Fruit fly (Drosophila melanogaster) whole organism, embryonic: Measurements from ENCODE around the gene CG13408.
A peak's percentile ranks its signal among the peaks of the same experiment; 100 is the strongest.

Experiments used
- Adf1 ChIP-seq: fragments of 200-800 bp; sonication (Bioruptor generic); IDR thresholded peaks from 2 replicates; pipeline ENCODE4 v1.3.6; 2022; ENCODE audit warnings: missing biosample characterization, missing genetic modification characterization
- B-H2 ChIP-seq: fragments of 200-800 bp; sonication (Bioruptor generic); optimal IDR thresholded peaks from 2 replicates; lab custom pipeline; 2018; ENCODE audit warnings: missing biosample characterization, mild to moderate bottlenecking, missing genetic modification characterization
- CG16813 ChIP-seq: fragments of 200-800 bp; sonication (Bioruptor generic); IDR thresholded peaks from 3 replicates; pipeline ENCODE4 v1.3.6; 2022; ENCODE audit warnings: missing biosample characterization, missing genetic modification characterization; ENCODE audit not compliant: partially characterized antibody
- CG17385 ChIP-seq: fragments of 200-800 bp; sonication (Bioruptor generic); optimal IDR thresholded peaks from 3 replicates; lab custom pipeline; 2018; ENCODE audit warnings: missing biosample characterization, mild to moderate bottlenecking, missing genetic modification characterization
- CG17802 ChIP-seq: fragments of 200-800 bp; sonication (Bioruptor generic); optimal IDR thresholded peaks from 2 replicates; lab custom pipeline; 2018; ENCODE audit warnings: missing biosample characterization, mild to moderate bottlenecking, missing genetic modification characterization, moderate library complexity
- CG2116 ChIP-seq: fragments of 200-800 bp; sonication (Bioruptor generic); optimal IDR thresholded peaks from 3 replicates; lab custom pipeline; 2018; ENCODE audit warnings: missing biosample characterization, mild to moderate bottlenecking, missing genetic modification characterization
- CG31224 ChIP-seq: fragments of 200-800 bp; sonication (Bioruptor generic); IDR thresholded peaks from 2 replicates; pipeline ENCODE4 v1.3.6; 2022; ENCODE audit warnings: missing biosample characterization, missing genetic modification characterization
- CG34376 ChIP-seq: fragments of 200-800 bp; sonication (Bioruptor generic); optimal IDR thresholded peaks from 2 replicates; lab custom pipeline; 2018; ENCODE audit warnings: missing biosample characterization, mild to moderate bottlenecking, missing genetic modification characterization
- CG3726 ChIP-seq: fragments of 200-800 bp; sonication (Bioruptor generic); IDR thresholded peaks from 3 replicates; pipeline ENCODE4, ENCODE4 v1.3.6; 2022; ENCODE audit warnings: missing biosample characterization, missing genetic modification characterization
- CG4360 ChIP-seq: fragments of 200-800 bp; sonication (Bioruptor generic); IDR thresholded peaks from 2 replicates; pipeline ENCODE4 v1.3.6; 2022; ENCODE audit warnings: missing biosample characterization, missing genetic modification characterization
- CG4404 ChIP-seq: fragments of 200-800 bp; sonication (Bioruptor generic); IDR thresholded peaks from 2 replicates; pipeline ENCODE4 v1.3.6; 2022; ENCODE audit warnings: missing biosample characterization, missing genetic modification characterization
- CG6689 ChIP-seq: fragments of 200-800 bp; sonication (Bioruptor generic); IDR thresholded peaks from 2 replicates; pipeline ENCODE4 v1.3.6; 2022; ENCODE audit warnings: missing biosample characterization, missing genetic modification characterization
- CG6791 ChIP-seq: fragments of 200-800 bp; sonication (Bioruptor generic); IDR thresholded peaks from 3 replicates; pipeline ENCODE4 v1.3.6; 2022; ENCODE audit warnings: missing biosample characterization, missing genetic modification characterization; ENCODE audit not compliant: partially characterized antibody
- CG9215 ChIP-seq: fragments of 200-800 bp; sonication (Bioruptor generic); IDR thresholded peaks from 2 replicates; pipeline ENCODE4 v1.3.6; 2022; ENCODE audit warnings: missing biosample characterization, missing genetic modification characterization
- Dip3 ChIP-seq: fragments of 200-800 bp; sonication (Bioruptor generic); optimal IDR thresholded peaks from 3 replicates; lab custom pipeline; 2016; ENCODE audit warnings: missing biosample characterization, missing genetic modification characterization
- Elba2 ChIP-seq: fragments of 200-800 bp; sonication (Bioruptor generic); optimal IDR thresholded peaks from 3 replicates; lab custom pipeline; 2016; ENCODE audit warnings: missing biosample characterization, missing genetic modification characterization
- Gsc ChIP-seq: fragments of 200-800 bp; sonication (Bioruptor generic); IDR thresholded peaks from 2 replicates; pipeline ENCODE4 v1.3.6; 2022; ENCODE audit warnings: missing biosample characterization, missing genetic modification characterization
- HLHmδ ChIP-seq: fragments of 200-800 bp; sonication (Bioruptor generic); optimal IDR thresholded peaks from 2 replicates; lab custom pipeline; 2018; ENCODE audit warnings: missing biosample characterization, mild to moderate bottlenecking, missing genetic modification characterization, moderate library complexity
- Hr51 ChIP-seq, 2 experiments: fragments of 200-800 bp; sonication (Bioruptor generic); optimal IDR thresholded peaks; 2 replicates in 1 of 2; 3 replicates in 1 of 2; lab custom pipeline; 2016 to 2018; ENCODE audit warnings: missing biosample characterization in 2 of 2, missing genetic modification characterization in 2 of 2, mild to moderate bottlenecking in 1 of 2, moderate library complexity in 1 of 2
- Neu2 ChIP-seq: fragments of 200-800 bp; sonication (Bioruptor generic); optimal IDR thresholded peaks from 3 replicates; lab custom pipeline; 2016; ENCODE audit warnings: missing biosample characterization, missing genetic modification characterization, borderline replicate concordance
- Pdp1 ChIP-seq, 2 experiments: fragments of 200-800 bp; sonication (Bioruptor generic); optimal IDR thresholded peaks; 3 replicates each; lab custom pipeline; 2016; ENCODE audit warnings: missing biosample characterization in 2 of 2, missing genetic modification characterization in 2 of 2, mild to moderate bottlenecking in 1 of 2, moderate library complexity in 1 of 2
- Sin3A ChIP-seq: fragments of >200 bp; optimal IDR thresholded peaks from 2 replicates; lab custom pipeline; 2018
- Stat92E ChIP-seq, 3 experiments: fragments of >200 bp in 2 of 3; fragments of 200-800 bp in 1 of 3; sonication (Bioruptor generic) in 1 of 3; optimal IDR thresholded peaks; 2 replicates each; lab custom pipeline; 2017 to 2019; ENCODE audit warnings: missing biosample characterization in 3 of 3, missing genetic modification characterization in 3 of 3, mild to moderate bottlenecking in 1 of 3, moderate library complexity in 1 of 3
- amos ChIP-seq: fragments of 200-800 bp; sonication (Bioruptor generic); IDR thresholded peaks from 2 replicates; pipeline ENCODE4 v1.3.6; 2022; ENCODE audit warnings: missing biosample characterization, missing genetic modification characterization; ENCODE audit not compliant: partially characterized antibody
- ase ChIP-seq: fragments of 200-800 bp; sonication (Bioruptor generic); IDR thresholded peaks from 3 replicates; pipeline ENCODE4 v1.3.6; 2022; ENCODE audit warnings: missing biosample characterization, missing genetic modification characterization
- bowl ChIP-seq: fragments of 200-800 bp; sonication (Bioruptor generic); IDR thresholded peaks from 2 replicates; pipeline ENCODE4 v1.3.6; 2022; ENCODE audit warnings: missing biosample characterization, missing genetic modification characterization
- cato ChIP-seq: fragments of 200-800 bp; sonication (Bioruptor generic); optimal IDR thresholded peaks from 2 replicates; lab custom pipeline; 2016; ENCODE audit warnings: missing biosample characterization, missing genetic modification characterization, borderline replicate concordance
- cwo ChIP-seq: fragments of 200-800 bp; sonication (Bioruptor generic); optimal IDR thresholded peaks from 3 replicates; lab custom pipeline; 2017; ENCODE audit warnings: missing biosample characterization, missing genetic modification characterization, mild to moderate bottlenecking, moderate library complexity, missing genetic modification reagents
- gce ChIP-seq: fragments of 200-800 bp; sonication (Bioruptor generic); IDR thresholded peaks from 3 replicates; pipeline ENCODE4 v1.3.6; 2022; ENCODE audit warnings: missing biosample characterization, missing genetic modification characterization
- gem ChIP-seq: fragments of 200-800 bp; sonication (Bioruptor generic); optimal IDR thresholded peaks from 2 replicates; lab custom pipeline; 2019; ENCODE audit warnings: missing biosample characterization, mild to moderate bottlenecking, missing genetic modification characterization, moderate library complexity
- gfzf ChIP-seq: fragments of 200-800 bp; sonication (Bioruptor generic); optimal IDR thresholded peaks from 2 replicates; lab custom pipeline; 2016; ENCODE audit warnings: missing biosample characterization, mild to moderate bottlenecking, missing genetic modification characterization, moderate library complexity
- hb ChIP-seq: fragments of 200-800 bp; sonication (Bioruptor generic); IDR thresholded peaks from 3 replicates; pipeline ENCODE4 v1.3.6; 2022; ENCODE audit warnings: missing biosample characterization, missing genetic modification characterization; ENCODE audit not compliant: partially characterized antibody
- nau ChIP-seq: fragments of 200-800 bp; sonication (Bioruptor generic); optimal IDR thresholded peaks from 3 replicates; lab custom pipeline; 2017; ENCODE audit warnings: missing biosample characterization, mild to moderate bottlenecking, missing genetic modification characterization, missing genetic modification reagents
- nerfin-2 ChIP-seq: fragments of 200-800 bp; sonication (Bioruptor generic); IDR thresholded peaks from 2 replicates; pipeline ENCODE4 v1.3.6; 2022; ENCODE audit warnings: missing biosample characterization, missing genetic modification characterization; ENCODE audit not compliant: partially characterized antibody
- peb ChIP-seq: fragments of 200-800 bp; sonication (Bioruptor generic); IDR thresholded peaks from 2 replicates; pipeline ENCODE4 v1.3.6; 2022; ENCODE audit warnings: missing biosample characterization, missing genetic modification characterization
- pfk ChIP-seq: fragments of 200-800 bp; sonication (Bioruptor generic); optimal IDR thresholded peaks from 2 replicates; lab custom pipeline; 2018; ENCODE audit warnings: missing biosample characterization, mild to moderate bottlenecking, missing genetic modification characterization, moderate library complexity
- pum ChIP-seq: fragments of 200-800 bp; sonication (Bioruptor generic); optimal IDR thresholded peaks from 2 replicates; lab custom pipeline; 2016; ENCODE audit warnings: missing biosample characterization, missing genetic modification characterization
- pzg ChIP-seq: fragments of 200-800 bp; sonication (Bioruptor generic); optimal IDR thresholded peaks from 3 replicates; lab custom pipeline; 2018; ENCODE audit warnings: missing biosample characterization, mild to moderate bottlenecking, missing genetic modification characterization, moderate library complexity
- salm ChIP-seq: fragments of 200-800 bp; sonication (Bioruptor generic); optimal IDR thresholded peaks from 2 replicates; lab custom pipeline; 2018; ENCODE audit warnings: missing biosample characterization, mild to moderate bottlenecking, missing genetic modification characterization
- sc ChIP-seq, 3 experiments: fragments of >200 bp in 2 of 3; fragments of 200-800 bp in 1 of 3; sonication (Bioruptor generic) in 1 of 3; optimal IDR thresholded peaks; 2 replicates in 2 of 3; 3 replicates in 1 of 3; lab custom pipeline; 2017; ENCODE audit warnings: mild to moderate bottlenecking in 1 of 3, missing biosample characterization in 1 of 3, missing genetic modification characterization in 1 of 3, missing genetic modification reagents in 1 of 3
- sqz ChIP-seq: fragments of 200-800 bp; sonication (Bioruptor generic); optimal IDR thresholded peaks from 3 replicates; lab custom pipeline; 2018; ENCODE audit warnings: missing biosample characterization, mild to moderate bottlenecking, missing genetic modification characterization
- stwl ChIP-seq: fragments of 200-800 bp; sonication (Bioruptor generic); optimal IDR thresholded peaks from 3 replicates; lab custom pipeline; 2018; ENCODE audit warnings: missing biosample characterization, mild to moderate bottlenecking, missing genetic modification characterization, moderate library complexity
- sug ChIP-seq: fragments of 200-800 bp; optimal IDR thresholded peaks from 2 replicates; lab custom pipeline; 2019; ENCODE audit warnings: missing biosample characterization, mild to moderate bottlenecking, missing genetic modification characterization, moderate library complexity
- tap ChIP-seq: fragments of 200-800 bp; optimal IDR thresholded peaks from 3 replicates; lab custom pipeline; 2019; ENCODE audit warnings: missing biosample characterization, mild to moderate bottlenecking, missing genetic modification characterization, moderate library complexity
- tx ChIP-seq: fragments of 200-800 bp; sonication (Bioruptor generic); optimal IDR thresholded peaks from 2 replicates; lab custom pipeline; 2016; ENCODE audit warnings: missing biosample characterization, missing genetic modification characterization
- unc-4 ChIP-seq: fragments of 200-800 bp; sonication (Bioruptor generic); IDR thresholded peaks from 2 replicates; pipeline ENCODE4 v1.3.6; 2022; ENCODE audit warnings: missing biosample characterization, missing genetic modification characterization; ENCODE audit not compliant: partially characterized antibody
- unpg ChIP-seq: fragments of 200-800 bp; sonication (Bioruptor generic); optimal IDR thresholded peaks from 3 replicates; lab custom pipeline; 2018; ENCODE audit warnings: missing biosample characterization, mild to moderate bottlenecking, missing genetic modification characterization, moderate library complexity
- usp ChIP-seq: fragments of >200 bp; optimal IDR thresholded peaks from 2 replicates; lab custom pipeline; 2017; ENCODE audit warnings: missing biosample characterization, missing genetic modification characterization
- vfl ChIP-seq: fragments of 200-800 bp; sonication (Bioruptor generic); optimal IDR thresholded peaks from 2 replicates; lab custom pipeline; 2016; ENCODE audit warnings: missing biosample characterization, missing genetic modification characterization
- zen2 ChIP-seq: fragments of 200-800 bp; sonication (Bioruptor generic); IDR thresholded peaks from 3 replicates; pipeline ENCODE4 v1.3.6; 2022; ENCODE audit warnings: missing biosample characterization, missing genetic modification characterization; ENCODE audit not compliant: partially characterized antibody

CG13408 gene

dm6 chr3R:22035552-22035951 is 44.6 kb upstream of the CG13408 start (continued):
- TF ChIP-seq unpg (GFP tag; lab: Kevin White, UChicago) (no peak), Hr51 (GFP tag; optimal IDR thresholded peaks at IDR 0.05; lab: Kevin White, UChicago) (no peak), Sin3A (lab: Kevin White, UChicago) (peak; percentile 35), CG34376 (GFP tag; lab: Kevin White, UChicago) (no peak), stwl (tag; lab: Kevin White, UChicago) (peak; percentile 64), tx (GFP tag; lab: Kevin White, UChicago) (no peak), cwo (GFP tag; lab: Kevin White, UChicago) (peak; percentile 55), nerfin-2 (GFP tag; lab: Robert Waterston, UW) (peak; percentile 64), nau (GFP tag; lab: Kevin White, UChicago) (no peak), CG17385 (GFP tag; lab: Kevin White, UChicago) (no peak), CG3726 (GFP tag; lab: Robert Waterston, UW) (no peak), CG17802 (tag; lab: Kevin White, UChicago) (no peak), CG6689 (no peak), Stat92E (GFP tag; optimal IDR thresholded peaks at IDR 0.05; lab: Kevin White, UChicago) (no peak), Adf1 (no peak), CG16813 (GFP tag; lab: Robert Waterston, UW) (peak; percentile 74), Dip3 (GFP tag; lab: Kevin White, UChicago) (no peak), peb (GFP tag; lab: Robert Waterston, UW) (no peak), hb (GFP tag; lab: Robert Waterston, UW) (0 out of 3 replicates have a peak, but pooled peaks have one; percentile 42), amos (GFP tag; lab: Robert Waterston, UW) (peak; percentile 86), sc (optimal IDR thresholded peaks at IDR 0.05; lab: Kevin White, UChicago) (no peak), sc (GFP tag; optimal IDR thresholded peaks at IDR 0.05; lab: Kevin White, UChicago) (no peak), gce (GFP tag; lab: Robert Waterston, UW) (no peak), gfzf (GFP tag; lab: Kevin White, UChicago) (peak; percentile 66), zen2 (GFP tag; lab: Robert Waterston, UW) (peak; percentile 81), CG2116 (GFP tag; lab: Kevin White, UChicago) (peak; percentile 82), gem (no peak), usp (no peak), CG31224 (GFP tag; lab: Robert Waterston, UW) (no peak), unc-4 (GFP tag; lab: Robert Waterston, UW) (peak; percentile 78), HLHmδ (no peak), sqz (no peak), Pdp1 (GFP tag; optimal IDR thresholded peaks at IDR 0.05; lab: Kevin White, UChicago) (no peak), cato (GFP tag; lab: Kevin White, UChicago) (no peak), tap (tag; lab: Kevin White, UChicago) (no peak), Neu2 (GFP tag; lab: Kevin White, UChicago) (no peak), salm (tag; lab: Kevin White, UChicago) (no peak), ase (GFP tag; lab: Robert Waterston, UW) (no peak), pfk (GFP tag; lab: Kevin White, UChicago) (no peak), Gsc (GFP tag; lab: Robert Waterston, UW) (no peak), vfl (no peak), CG4360 (GFP tag; lab: Robert Waterston, UW) (no peak), pzg (GFP tag; lab: Kevin White, UChicago) (peak; percentile 60), CG6791 (peak; percentile 84), sug (no peak), B-H2 (no peak), Elba2 (no peak), pum (GFP tag; lab: Kevin White, UChicago) (no peak), bowl (no peak), CG4404 (GFP tag; lab: Robert Waterston, UW) (no peak), CG9215 (no peak)
